Fruit fly (Drosophila melanogaster) S2 (cell line): ENCODE results near the gene CG31689.
A peak's percentile ranks its signal among the peaks of the same experiment; 100 is the strongest.

Experiments used
- CG8478 ChIP-seq: fragments of >200 bp; optimal IDR thresholded peaks from 2 replicates; lab custom pipeline; 2018
- CTCF ChIP-seq, 2 experiments: fragments of >200 bp; optimal IDR thresholded peaks; 2 replicates each; lab custom pipeline; 2018

CG31689 gene

DNA sequence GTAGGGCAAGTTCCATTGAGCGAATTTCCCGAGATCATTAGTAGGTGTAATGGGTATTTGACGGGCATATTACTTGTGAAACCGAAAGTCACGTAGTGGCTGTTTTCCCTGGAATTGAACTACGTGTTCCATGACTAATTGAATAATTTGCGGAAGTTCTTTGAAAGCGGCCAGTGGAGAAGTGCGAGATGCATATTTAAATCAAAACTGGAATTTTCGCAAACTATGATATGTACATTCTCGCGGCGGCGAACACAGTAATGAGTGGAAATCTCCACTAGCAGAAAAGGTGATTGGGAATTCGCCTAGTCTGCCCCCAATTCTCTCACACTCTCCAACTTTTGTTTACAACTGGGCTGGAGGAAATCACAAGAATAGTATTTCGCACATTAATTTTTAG is 9.5 kb downstream of the CG31689 start:
- TF ChIP-seq CTCF (optimal IDR thresholded peaks at IDR 0.05; lab: Kevin White, UChicago) (no peak), CG8478 (lab: Kevin White, UChicago) (no peak)

DNA sequence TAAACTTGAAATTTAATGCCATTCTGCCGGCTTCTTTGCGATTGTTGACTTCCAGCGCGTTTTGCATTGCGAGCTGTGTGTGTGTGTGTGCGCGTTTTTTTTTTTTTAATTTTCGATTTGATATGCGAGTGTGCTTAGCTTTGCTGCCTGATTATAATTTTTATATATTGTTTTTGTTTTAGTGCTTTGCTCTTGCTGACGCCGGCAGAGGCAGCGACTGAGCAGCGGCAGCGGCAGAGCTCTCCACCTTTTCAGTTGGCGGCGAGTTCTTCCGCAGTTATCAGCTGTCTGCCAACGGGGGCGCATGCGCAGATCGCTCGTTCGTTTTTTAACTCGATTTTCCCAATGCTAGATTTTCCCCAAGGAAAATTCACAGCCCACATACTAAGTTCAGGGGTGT is 10.1 kb downstream of the CG31689 start:
- TF ChIP-seq CTCF (optimal IDR thresholded peaks at IDR 0.05; lab: Kevin White, UChicago) (no peak), CG8478 (lab: Kevin White, UChicago) (no peak)

DNA sequence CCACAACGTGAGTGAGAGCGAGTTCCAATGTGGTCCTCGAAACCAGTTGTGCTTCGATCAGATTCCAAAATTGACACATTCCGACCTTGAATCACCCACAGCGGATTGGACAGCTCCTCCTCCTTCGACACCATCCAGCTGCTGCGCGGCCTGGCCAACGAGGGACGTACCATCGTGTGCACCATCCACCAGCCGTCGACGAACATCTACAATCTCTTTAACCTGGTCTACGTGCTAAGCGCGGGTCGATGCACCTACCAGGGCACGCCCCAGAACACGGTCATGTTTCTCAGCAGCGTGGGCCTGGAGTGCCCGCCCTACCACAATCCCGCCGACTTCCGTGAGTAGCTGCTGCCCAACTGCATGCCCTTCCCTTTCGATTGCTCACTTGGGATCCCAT is 12.1 kb downstream of the CG31689 start:
- TF ChIP-seq CG8478 (lab: Kevin White, UChicago) (no peak), CTCF (optimal IDR thresholded peaks at IDR 0.05; lab: Kevin White, UChicago) (no peak)

DNA sequence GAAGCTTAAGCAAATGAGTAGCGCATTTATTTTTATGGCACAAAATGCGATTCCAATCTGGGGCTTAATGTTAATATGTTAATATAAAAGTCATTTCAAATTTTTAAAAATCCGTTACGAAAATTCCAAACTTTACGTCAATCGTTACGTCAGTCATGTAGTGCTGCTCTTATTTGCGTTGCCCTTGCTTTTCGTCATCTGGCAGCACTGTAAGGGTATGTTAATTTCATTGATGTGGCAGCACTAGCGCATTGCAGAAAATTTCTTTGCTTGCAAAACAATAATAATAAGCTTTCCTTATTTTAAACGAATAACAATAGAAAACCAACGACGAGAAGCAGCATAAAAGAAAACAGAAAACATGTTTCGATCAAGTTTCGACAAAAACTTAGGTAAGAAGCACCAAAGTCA is 14.4 kb downstream of the CG31689 start, which contains the start of gene Hrs:
Gene Hrs, plus strand, starts transcription at position 167 of the 411 bp plus-strand sequence.
- peak; percentile 25 to 54 for TF ChIP-seq CTCF (optimal IDR thresholded peaks at IDR 0.05; lab: Kevin White, UChicago)
- no peak for TF ChIP-seq CG8478 (lab: Kevin White, UChicago)

DNA sequence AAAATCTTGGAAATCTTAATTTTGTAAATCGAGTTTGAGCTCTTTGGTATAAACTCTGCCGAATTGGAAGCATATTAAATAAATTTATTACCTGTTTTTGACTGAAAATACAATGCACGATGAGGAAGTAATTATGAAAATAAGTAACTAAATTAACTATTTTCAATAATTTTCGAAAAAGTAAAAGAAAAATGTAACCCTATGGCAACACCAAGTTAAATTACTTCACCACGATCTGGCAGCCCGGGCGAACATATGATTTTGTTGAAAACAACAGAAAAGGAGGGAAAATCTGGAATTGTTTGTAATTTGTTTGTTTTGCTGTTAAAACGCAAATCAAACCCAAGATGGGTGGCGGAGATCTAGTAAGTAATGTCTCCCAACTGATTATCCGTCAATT is 19.4 kb downstream of the CG31689 start, which contains the start of the genes CG9961 and Cwc25:
Gene CG9961, minus strand, starts transcription at position 83 of the 400 bp plus-strand sequence.
Gene Cwc25, plus strand, starts transcription at position 247 of the 400 bp plus-strand sequence.
- TF ChIP-seq CG8478 (lab: Kevin White, UChicago), result no peak
- no peak for TF ChIP-seq CTCF (optimal IDR thresholded peaks at IDR 0.05; lab: Kevin White, UChicago)

DNA sequence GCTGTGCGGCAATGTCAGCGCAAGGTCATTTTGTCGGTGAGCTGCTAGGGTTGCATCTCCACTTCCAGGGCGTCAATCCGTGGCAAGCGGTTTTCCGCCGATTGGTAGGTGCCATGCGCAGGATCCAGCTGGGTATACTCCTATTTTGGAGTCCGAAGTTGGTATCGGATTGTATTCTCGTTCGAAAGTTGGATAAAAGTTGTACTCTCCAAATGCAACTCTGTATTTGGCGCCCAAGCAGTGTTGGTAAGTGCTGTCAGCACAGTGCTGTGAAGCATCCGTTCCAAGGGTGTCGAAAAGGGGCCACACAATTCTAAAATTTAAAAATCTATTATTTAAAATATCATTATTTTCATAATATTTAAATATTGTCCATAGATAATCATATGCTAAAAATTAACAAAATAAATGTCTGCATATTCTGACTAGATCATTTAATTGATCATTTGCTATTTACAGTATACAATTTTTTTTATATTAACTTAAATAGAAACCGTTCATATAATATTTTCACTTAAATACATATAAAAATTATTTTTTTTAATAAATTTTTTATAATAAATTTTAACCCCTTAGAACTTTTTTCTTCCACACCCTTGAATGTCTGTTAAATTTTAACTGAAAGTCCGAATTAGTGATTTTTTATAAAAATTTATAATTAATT is 23.1 kb downstream of the CG31689 start:
- no peak for TF ChIP-seq CG8478 (lab: Kevin White, UChicago)
- TF ChIP-seq CTCF (optimal IDR thresholded peaks at IDR 0.05; lab: Kevin White, UChicago), result no peak

DNA sequence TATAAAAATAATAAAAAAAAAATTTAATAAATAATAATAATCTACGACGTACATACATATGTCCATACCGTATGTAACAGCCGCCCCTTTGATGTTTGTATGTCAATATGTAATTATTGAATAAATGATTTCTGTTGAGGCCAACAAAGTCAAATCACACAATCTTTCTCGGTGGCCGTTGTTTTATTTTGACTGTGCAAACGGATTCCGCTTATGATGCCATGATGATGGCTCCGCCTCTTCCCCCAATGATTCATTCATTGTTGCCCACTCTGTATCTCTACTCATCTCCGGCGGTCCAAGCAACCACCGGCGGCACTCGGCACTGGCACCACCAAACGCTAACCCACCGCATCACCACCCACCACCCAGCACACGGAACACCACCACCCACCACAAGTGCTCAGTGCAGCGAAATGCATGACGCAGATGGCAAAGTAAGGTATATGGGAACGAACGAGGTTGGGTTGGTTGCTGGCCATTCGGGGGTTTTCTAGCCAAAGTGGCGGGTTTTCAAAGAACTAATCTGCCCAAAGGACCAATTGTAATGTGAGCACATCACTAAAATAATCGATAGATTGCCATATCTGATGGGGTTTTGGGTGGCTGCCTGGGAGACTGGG is 23.8 kb downstream of the CG31689 start:
- TF ChIP-seq CG8478 (lab: Kevin White, UChicago), result no peak
- no peak for TF ChIP-seq CTCF (optimal IDR thresholded peaks at IDR 0.05; lab: Kevin White, UChicago)

DNA sequence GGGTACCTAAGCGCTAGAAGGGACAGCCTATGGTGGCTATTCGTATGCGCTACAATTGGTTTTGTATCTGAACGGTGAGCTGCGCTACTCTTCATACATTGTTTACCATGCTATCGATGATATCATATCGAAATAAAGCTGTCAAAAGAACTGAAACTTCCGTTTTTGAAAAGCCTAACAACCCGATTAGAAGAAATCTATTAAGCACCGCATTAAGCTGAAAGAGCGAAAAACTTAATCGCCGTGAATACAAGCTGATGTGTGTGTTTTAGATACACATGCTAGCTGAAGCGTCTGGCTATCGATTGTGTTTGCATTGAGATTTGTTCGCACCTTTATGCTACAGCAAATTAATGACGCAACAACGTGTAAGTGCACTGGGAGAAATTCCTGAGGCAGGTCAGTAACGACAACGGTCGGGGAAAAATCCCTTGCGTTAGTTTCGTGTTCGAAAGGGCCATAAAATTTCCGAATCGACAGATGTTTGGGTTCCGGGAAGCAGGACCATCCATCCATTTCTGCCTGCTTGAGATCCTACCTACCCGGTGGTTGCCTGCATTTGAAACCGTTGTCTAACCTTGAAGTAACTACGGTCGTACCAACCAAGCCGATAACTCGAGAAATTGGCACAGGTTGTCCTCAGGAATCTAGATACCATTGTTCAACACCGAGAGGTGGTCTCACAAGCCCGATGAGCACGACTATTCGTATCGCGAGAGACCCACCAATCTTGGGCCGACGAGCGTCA is 25.0 kb downstream of the CG31689 start:
- TF ChIP-seq CTCF (optimal IDR thresholded peaks at IDR 0.05; lab: Kevin White, UChicago) (no peak), CG8478 (lab: Kevin White, UChicago) (no peak)

DNA sequence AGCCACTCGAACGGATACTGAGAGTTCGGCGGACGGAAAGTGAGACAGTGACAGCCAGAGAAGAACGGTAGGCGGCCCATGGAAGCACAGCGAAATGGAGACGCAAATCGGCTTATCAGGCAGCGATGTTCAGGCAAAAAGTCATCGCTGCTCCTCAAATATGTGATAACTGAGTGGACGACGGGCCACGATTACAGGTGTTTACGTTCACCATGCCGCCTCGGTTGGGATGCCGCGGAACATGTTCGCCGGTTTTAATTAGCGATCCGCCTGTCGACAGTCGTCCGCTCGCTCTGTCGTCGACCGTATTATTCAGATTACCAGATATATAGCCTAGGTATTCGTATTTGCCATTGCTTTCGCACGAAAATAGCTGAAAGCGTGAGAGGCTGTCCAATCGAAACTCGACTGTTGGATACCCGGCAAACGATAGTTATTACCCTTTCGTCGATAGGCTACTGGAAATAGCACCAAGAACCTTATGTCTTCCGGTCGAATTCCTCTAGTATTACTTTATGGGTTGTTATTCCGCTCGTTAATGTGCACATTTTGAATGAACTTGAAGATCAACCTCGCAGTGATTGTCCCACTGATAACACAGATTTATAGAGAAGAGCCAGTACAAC is 25.7 kb downstream of the CG31689 start:
- TF ChIP-seq CTCF (optimal IDR thresholded peaks at IDR 0.05; lab: Kevin White, UChicago) (no peak), CG8478 (lab: Kevin White, UChicago) (no peak)

DNA sequence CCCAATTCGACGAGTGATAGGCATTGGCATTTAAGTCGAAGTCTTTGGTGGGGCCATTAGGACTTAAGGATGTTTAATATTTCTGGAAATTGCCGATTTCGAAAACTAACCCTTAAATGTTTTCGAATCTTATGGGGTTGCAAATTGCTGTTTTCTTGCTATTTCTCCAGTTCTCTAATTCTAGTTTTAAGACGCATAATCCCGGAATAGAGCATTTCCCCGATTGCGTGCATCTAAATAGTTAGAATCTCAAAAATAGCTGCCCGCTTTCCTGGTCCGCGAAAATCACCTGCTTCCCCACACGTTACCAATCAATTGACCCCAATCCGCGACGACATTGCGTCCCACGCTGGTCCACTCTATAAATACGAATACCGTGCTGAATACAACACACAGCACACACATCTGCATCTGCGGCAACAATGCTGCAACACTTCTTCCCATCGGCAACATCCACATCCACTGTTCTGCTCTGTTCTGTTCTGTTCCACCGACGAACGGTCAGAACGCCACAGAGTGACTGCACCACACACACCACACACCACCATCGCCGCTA is 26.5 kb downstream of the CG31689 start, which contains the start of gene Bacc:
Gene Bacc, plus strand, starts transcription at position 542 of the 556 bp plus-strand sequence.
- TF ChIP-seq CG8478 (lab: Kevin White, UChicago) (no peak), CTCF (optimal IDR thresholded peaks at IDR 0.05; lab: Kevin White, UChicago) (no peak)

DNA sequence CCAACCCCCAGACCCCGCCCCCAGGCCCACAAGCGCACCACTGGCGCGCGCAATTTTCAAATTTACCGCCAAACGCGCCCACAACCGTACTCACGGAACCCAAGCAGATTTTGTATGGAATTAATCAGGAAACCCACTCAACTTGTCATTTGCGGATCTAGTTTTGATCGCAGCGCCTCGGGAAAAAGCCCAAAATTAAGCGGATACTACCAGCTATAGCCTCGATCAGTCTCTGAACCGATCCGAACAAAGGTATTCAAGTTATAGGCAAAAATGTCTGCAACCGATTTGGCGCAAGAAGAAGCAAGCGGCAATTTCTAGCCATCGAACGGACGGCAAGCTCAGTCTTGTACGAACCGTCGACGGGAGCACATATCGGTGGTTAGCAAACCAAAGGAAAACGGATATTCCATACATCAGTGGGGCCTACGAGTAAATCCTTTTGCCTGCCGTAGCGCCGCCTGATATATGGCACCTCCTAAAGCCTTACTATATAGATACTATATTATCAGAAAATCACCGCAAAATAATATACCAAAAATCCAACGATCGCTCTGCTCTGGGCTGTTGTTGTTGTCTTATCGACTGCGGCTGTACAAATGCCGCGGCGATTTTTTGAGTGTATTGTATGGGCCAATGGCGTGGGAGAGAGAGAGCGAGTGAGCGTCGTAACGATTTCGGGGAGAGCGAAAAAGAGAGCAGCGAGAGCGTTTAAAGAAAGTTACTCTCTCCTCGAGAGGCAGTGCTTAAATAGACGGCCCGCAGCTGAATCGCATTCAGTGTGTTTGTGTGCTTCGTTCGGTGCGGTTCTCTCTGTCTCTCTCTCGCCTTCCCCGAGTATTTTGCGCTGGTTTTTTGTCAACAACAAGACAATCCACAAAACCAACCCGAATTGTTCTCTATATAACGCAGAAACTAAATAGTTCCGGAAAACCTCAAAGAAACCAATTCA is 27.3 kb downstream of the CG31689 start, which contains the start of gene Pgk:
Gene Pgk, minus strand, starts transcription at position 609 of the 952 bp plus-strand sequence.
- no peak for TF ChIP-seq CTCF (optimal IDR thresholded peaks at IDR 0.05; lab: Kevin White, UChicago)
- no peak for TF ChIP-seq CG8478 (lab: Kevin White, UChicago)

DNA sequence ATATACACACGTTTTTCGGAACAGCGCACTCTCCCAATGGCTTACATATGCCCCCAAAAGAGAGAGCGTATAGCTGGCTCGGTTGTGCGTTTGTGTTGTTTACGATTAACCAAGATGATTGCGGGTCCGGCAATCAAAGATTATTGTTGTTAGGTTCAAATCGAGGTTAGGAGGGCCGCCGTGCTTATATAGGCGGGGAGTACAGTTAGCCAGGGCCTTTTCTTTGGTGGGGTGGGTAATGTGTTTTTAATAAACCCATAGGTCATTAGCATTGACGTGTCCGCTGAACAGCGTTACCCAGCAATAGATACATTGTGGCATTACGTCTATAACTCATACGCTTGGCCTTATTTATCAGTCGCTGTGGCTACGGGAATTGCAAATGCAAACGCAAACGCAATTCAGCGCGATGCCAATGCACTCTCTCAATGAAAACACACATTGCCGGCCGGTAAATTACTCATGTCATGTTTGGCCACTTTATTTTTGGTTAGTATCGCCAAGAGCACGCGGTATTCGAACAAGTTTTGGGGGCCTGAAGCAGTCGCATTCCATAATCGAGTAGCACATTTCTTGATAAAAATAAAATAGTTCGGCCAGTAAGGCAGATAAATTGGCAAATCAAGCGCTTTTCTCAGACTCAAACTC is 28.4 kb downstream of the CG31689 start:
- TF ChIP-seq CG8478 (lab: Kevin White, UChicago) (no peak), CTCF (optimal IDR thresholded peaks at IDR 0.05; lab: Kevin White, UChicago) (no peak)
